Fruit fly (Drosophila melanogaster) whole organism, embryonic: ENCODE results near the gene CG10208.

Experiments used
- Antp ChIP-seq: fragments of 200-800 bp; sonication (Bioruptor generic); optimal IDR thresholded peaks from 3 replicates; lab custom pipeline; 2016; ENCODE audit warnings: missing biosample characterization, missing genetic modification characterization
- B-H1 ChIP-seq: fragments of 200-800 bp; sonication (Bioruptor generic); IDR thresholded peaks from 3 replicates; pipeline ENCODE4 v1.3.6; 2022; ENCODE audit warnings: missing biosample characterization, missing genetic modification characterization
- BtbVII ChIP-seq: fragments of 200-800 bp; sonication (Bioruptor generic); optimal IDR thresholded peaks from 3 replicates; lab custom pipeline; 2017; ENCODE audit warnings: missing biosample characterization, mild to moderate bottlenecking, missing genetic modification characterization
- CG10147 ChIP-seq: fragments of 200-800 bp; sonication (Bioruptor generic); optimal IDR thresholded peaks from 2 replicates; lab custom pipeline; 2019; ENCODE audit warnings: missing biosample characterization, mild to moderate bottlenecking, missing genetic modification characterization, moderate library complexity
- CG10431 ChIP-seq: fragments of 200-800 bp; sonication (Bioruptor generic); optimal IDR thresholded peaks from 3 replicates; lab custom pipeline; 2018; ENCODE audit warnings: missing biosample characterization, mild to moderate bottlenecking, missing genetic modification characterization
- CG10462 ChIP-seq: fragments of 200-800 bp; sonication (Bioruptor generic); optimal IDR thresholded peaks from 2 replicates; lab custom pipeline; 2016; ENCODE audit warnings: missing biosample characterization, missing genetic modification characterization
- CG11560 ChIP-seq: fragments of 200-800 bp; sonication (Bioruptor generic); IDR thresholded peaks from 3 replicates; pipeline ENCODE4 v1.3.6; 2022; ENCODE audit warnings: missing biosample characterization, missing genetic modification characterization
- CG1233 ChIP-seq: fragments of 200-800 bp; sonication (Bioruptor generic); optimal IDR thresholded peaks from 4 replicates; lab custom pipeline; 2018; ENCODE audit warnings: missing biosample characterization, mild to moderate bottlenecking, missing genetic modification characterization
- CG13287 ChIP-seq: fragments of 200-800 bp; sonication (Bioruptor generic); IDR thresholded peaks from 2 replicates; pipeline ENCODE4 v1.3.6; 2022; ENCODE audit warnings: missing biosample characterization, missing genetic modification characterization; ENCODE audit not compliant: partially characterized antibody
- CG14441 ChIP-seq: fragments of 200-800 bp; sonication (Bioruptor generic); IDR thresholded peaks from 2 replicates; pipeline ENCODE4 v1.3.6; 2022; ENCODE audit warnings: missing biosample characterization, missing genetic modification characterization
- CG15601 ChIP-seq: fragments of 200-800 bp; sonication (Bioruptor generic); optimal IDR thresholded peaks from 3 replicates; lab custom pipeline; 2019; ENCODE audit warnings: missing biosample characterization, mild to moderate bottlenecking, missing genetic modification characterization, moderate library complexity
- CG16815 ChIP-seq: fragments of 200-800 bp; sonication (Bioruptor generic); optimal IDR thresholded peaks from 3 replicates; lab custom pipeline; 2017; ENCODE audit warnings: missing biosample characterization, mild to moderate bottlenecking, missing genetic modification characterization
- CG18262 ChIP-seq: fragments of 200-800 bp; optimal IDR thresholded peaks from 3 replicates; lab custom pipeline; 2019; ENCODE audit warnings: missing biosample characterization, mild to moderate bottlenecking, missing genetic modification characterization, moderate library complexity
- CG18764 ChIP-seq: fragments of 200-800 bp; sonication (Bioruptor generic); optimal IDR thresholded peaks from 3 replicates; lab custom pipeline; 2016; ENCODE audit warnings: missing biosample characterization, missing genetic modification characterization
- CG2129 ChIP-seq: fragments of 200-800 bp; sonication (Bioruptor generic); IDR thresholded peaks from 2 replicates; pipeline ENCODE4 v1.3.6; 2022; ENCODE audit warnings: missing biosample characterization, missing genetic modification characterization; ENCODE audit not compliant: partially characterized antibody
- CG2678 ChIP-seq: fragments of 200-800 bp; sonication (Bioruptor generic); optimal IDR thresholded peaks from 3 replicates; lab custom pipeline; 2019; ENCODE audit warnings: missing biosample characterization, mild to moderate bottlenecking, missing genetic modification characterization, moderate library complexity
- CG30020 ChIP-seq: fragments of 200-800 bp; optimal IDR thresholded peaks from 2 replicates; lab custom pipeline; 2019; ENCODE audit warnings: missing biosample characterization, mild to moderate bottlenecking, missing genetic modification characterization, moderate library complexity
- CG4360 ChIP-seq: fragments of 200-800 bp; sonication (Bioruptor generic); IDR thresholded peaks from 2 replicates; pipeline ENCODE4 v1.3.6; 2022; ENCODE audit warnings: missing biosample characterization, missing genetic modification characterization
- CG4707 ChIP-seq: fragments of 200-800 bp; sonication (Bioruptor generic); optimal IDR thresholded peaks from 2 replicates; lab custom pipeline; 2018; ENCODE audit warnings: missing biosample characterization, mild to moderate bottlenecking, missing genetic modification characterization, moderate library complexity
- CG7987 ChIP-seq: fragments of 200-800 bp; sonication (Bioruptor generic); optimal IDR thresholded peaks from 2 replicates; lab custom pipeline; 2018; ENCODE audit warnings: missing biosample characterization, mild to moderate bottlenecking, missing genetic modification characterization, moderate library complexity
- CG8290 ChIP-seq, 3 experiments: fragments of 200-800 bp; sonication (Bioruptor generic); optimal IDR thresholded peaks; 2 replicates each; lab custom pipeline; 2016 to 2019; ENCODE audit warnings: missing biosample characterization in 3 of 3, missing genetic modification characterization in 3 of 3, mild to moderate bottlenecking in 2 of 3, moderate library complexity in 1 of 3
- CG8924 ChIP-seq: fragments of 200-800 bp; optimal IDR thresholded peaks from 3 replicates; lab custom pipeline; 2019; ENCODE audit warnings: missing biosample characterization, mild to moderate bottlenecking, missing genetic modification characterization, moderate library complexity
- CG9932 ChIP-seq: fragments of 200-800 bp; sonication (Bioruptor generic); IDR thresholded peaks from 2 replicates; pipeline ENCODE4 v1.3.6; 2022; ENCODE audit warnings: missing biosample characterization, missing genetic modification characterization
- CkIIα-i1 ChIP-seq: fragments of 200-800 bp; sonication (Bioruptor generic); IDR thresholded peaks from 2 replicates; pipeline ENCODE4 v1.3.6; 2022; ENCODE audit warnings: missing biosample characterization, missing genetic modification characterization
- Dek ChIP-seq: fragments of 200-800 bp; sonication (Bioruptor generic); optimal IDR thresholded peaks from 3 replicates; lab custom pipeline; 2019; ENCODE audit warnings: missing biosample characterization, mild to moderate bottlenecking, missing genetic modification characterization, moderate library complexity
- Ets65A ChIP-seq: fragments of 200-800 bp; sonication (Bioruptor generic); peaks from one replicate; lab custom pipeline; 2016; ENCODE audit warnings: missing biosample characterization, missing genetic modification characterization
- Hr51 ChIP-seq, 2 experiments: fragments of 200-800 bp; sonication (Bioruptor generic); optimal IDR thresholded peaks; 2 replicates in 1 of 2; 3 replicates in 1 of 2; lab custom pipeline; 2016 to 2018; ENCODE audit warnings: missing biosample characterization in 2 of 2, missing genetic modification characterization in 2 of 2, mild to moderate bottlenecking in 1 of 2, moderate library complexity in 1 of 2
- Hsf ChIP-seq: fragments of 200-800 bp; sonication (Bioruptor generic); optimal IDR thresholded peaks from 3 replicates; lab custom pipeline; 2016; ENCODE audit warnings: missing biosample characterization, missing genetic modification characterization
- Lpt ChIP-seq: fragments of >200 bp; optimal IDR thresholded peaks from 2 replicates; lab custom pipeline; 2018; ENCODE audit warnings: missing biosample characterization, missing genetic modification characterization
- Myb ChIP-seq: fragments of 200-800 bp; sonication (Bioruptor generic); optimal IDR thresholded peaks from 2 replicates; lab custom pipeline; 2016; ENCODE audit warnings: missing biosample characterization, missing genetic modification characterization
- Rx ChIP-seq: fragments of 200-800 bp; sonication (Bioruptor generic); IDR thresholded peaks from 2 replicates; pipeline ENCODE4 v1.3.6; 2022; ENCODE audit warnings: missing biosample characterization, missing genetic modification characterization
- Scr ChIP-seq: fragments of 200-800 bp; sonication (Bioruptor generic); IDR thresholded peaks from 2 replicates; pipeline ENCODE4 v1.3.6; 2022; ENCODE audit warnings: missing biosample characterization, missing genetic modification characterization; ENCODE audit not compliant: partially characterized antibody
- Six4 ChIP-seq: fragments of 200-800 bp; sonication (Bioruptor generic); optimal IDR thresholded peaks from 2 replicates; lab custom pipeline; 2016; ENCODE audit warnings: missing biosample characterization, missing genetic modification characterization
- Xbp1 ChIP-seq: fragments of 200-800 bp; sonication (Bioruptor generic); optimal IDR thresholded peaks from 3 replicates; lab custom pipeline; 2016; ENCODE audit warnings: missing biosample characterization, mild to moderate bottlenecking, missing genetic modification characterization
- ase ChIP-seq: fragments of 200-800 bp; sonication (Bioruptor generic); IDR thresholded peaks from 3 replicates; pipeline ENCODE4 v1.3.6; 2022; ENCODE audit warnings: missing biosample characterization, missing genetic modification characterization
- chm ChIP-seq: fragments of 200-800 bp; sonication (Bioruptor generic); IDR thresholded peaks from 2 replicates; pipeline ENCODE4 v1.3.6; 2022; ENCODE audit warnings: missing biosample characterization, missing genetic modification characterization
- chn ChIP-seq: fragments of 200-800 bp; sonication (Bioruptor generic); optimal IDR thresholded peaks from 2 replicates; lab custom pipeline; 2016; ENCODE audit warnings: missing biosample characterization, missing genetic modification characterization
- ci ChIP-seq: fragments of 200-800 bp; sonication (Bioruptor generic); IDR thresholded peaks from 3 replicates; pipeline ENCODE4 v1.3.6; 2022; ENCODE audit warnings: missing biosample characterization, missing genetic modification characterization
- crc ChIP-seq: fragments of 200-800 bp; sonication (Bioruptor generic); optimal IDR thresholded peaks from 2 replicates; lab custom pipeline; 2016; ENCODE audit warnings: missing biosample characterization, missing genetic modification characterization
- dysf ChIP-seq: fragments of 200-800 bp; sonication (Bioruptor generic); IDR thresholded peaks from 3 replicates; pipeline ENCODE4 v1.3.6; 2022; ENCODE audit warnings: missing biosample characterization, missing genetic modification characterization
- ewg ChIP-seq: fragments of 200-800 bp; sonication (Bioruptor generic); optimal IDR thresholded peaks from 3 replicates; lab custom pipeline; 2017; ENCODE audit warnings: mild to moderate bottlenecking, missing biosample characterization, missing genetic modification reagents, missing genetic modification characterization
- fd64A ChIP-seq: fragments of 200-800 bp; sonication (Bioruptor generic); optimal IDR thresholded peaks from 3 replicates; lab custom pipeline; 2018; ENCODE audit warnings: missing biosample characterization, mild to moderate bottlenecking, missing genetic modification characterization
- ftz-f1 ChIP-seq: fragments of 200-800 bp; sonication (Bioruptor generic); optimal IDR thresholded peaks from 2 replicates; lab custom pipeline; 2016; ENCODE audit warnings: missing biosample characterization, missing genetic modification characterization
- gro ChIP-seq: fragments of 200-800 bp; sonication (Bioruptor generic); optimal IDR thresholded peaks from 2 replicates; lab custom pipeline; 2016; ENCODE audit warnings: missing biosample characterization, missing genetic modification characterization
- inv ChIP-seq: fragments of 200-800 bp; sonication (Bioruptor generic); IDR thresholded peaks from 2 replicates; pipeline ENCODE4 v1.3.6; 2022; ENCODE audit warnings: missing biosample characterization, missing genetic modification characterization; ENCODE audit not compliant: partially characterized antibody
- ken ChIP-seq: fragments of 200-800 bp; sonication (Bioruptor generic); IDR thresholded peaks from 3 replicates; pipeline ENCODE4 v1.3.6; 2022; ENCODE audit warnings: missing biosample characterization, missing genetic modification characterization
- p53 ChIP-seq: fragments of 200-800 bp; sonication (Bioruptor generic); optimal IDR thresholded peaks from 2 replicates; lab custom pipeline; 2016; ENCODE audit warnings: missing biosample characterization, missing genetic modification characterization
- repo ChIP-seq: fragments of 200-800 bp; sonication (Bioruptor generic); optimal IDR thresholded peaks from 2 replicates; lab custom pipeline; 2016; ENCODE audit warnings: missing biosample characterization, missing genetic modification characterization
- stwl ChIP-seq: fragments of 200-800 bp; sonication (Bioruptor generic); optimal IDR thresholded peaks from 3 replicates; lab custom pipeline; 2018; ENCODE audit warnings: missing biosample characterization, mild to moderate bottlenecking, missing genetic modification characterization, moderate library complexity
- z ChIP-seq: fragments of 200-800 bp; sonication (Bioruptor generic); IDR thresholded peaks from 3 replicates; pipeline ENCODE4 v1.3.6; 2022; ENCODE audit warnings: missing biosample characterization, missing genetic modification characterization

The CG10208 gene

DNA sequence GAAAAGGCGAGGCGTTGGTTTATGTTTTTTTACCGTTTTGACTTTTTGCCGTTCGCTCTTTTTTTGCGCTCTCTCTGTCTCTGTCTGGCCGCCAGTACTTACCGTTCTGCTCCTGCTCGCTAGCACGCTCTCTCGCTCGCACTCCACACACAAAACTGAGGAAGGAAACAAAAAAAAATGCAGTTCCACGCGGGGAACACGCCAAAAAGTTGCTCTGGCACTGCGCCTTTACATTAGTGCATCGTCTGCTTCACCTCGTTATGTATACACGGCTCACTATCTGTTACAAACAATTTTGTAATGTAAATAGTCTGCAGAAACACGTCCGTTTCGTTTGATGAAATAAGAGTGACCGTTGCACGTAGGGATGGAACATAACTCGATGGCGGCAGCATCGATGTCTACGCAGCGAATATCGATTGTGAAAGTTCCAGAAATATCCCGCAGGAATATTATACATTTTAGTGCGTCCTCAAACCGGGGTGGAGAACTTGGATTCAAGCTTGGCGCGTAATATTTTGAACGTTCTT lies 45.0 kb upstream of the CG10208 start, which contains the start of the genes CG33111 and eIF4G2 (continued):
- peak; percentile 25 for TF ChIP-seq CG4707 (GFP tag; lab: Kevin White, UChicago)
- peak; percentile 98 for TF ChIP-seq ewg (GFP tag; lab: Kevin White, UChicago)
- peak; percentile 15 to 46 for TF ChIP-seq Hr51 (GFP tag; optimal IDR thresholded peaks at IDR 0.05; lab: Kevin White, UChicago)
- no peak for TF ChIP-seq B-H1
- no peak for TF ChIP-seq CG18764 (GFP tag; lab: Kevin White, UChicago)
- 0 out of 2 replicates have a peak, but pooled peaks have one; percentile 20 for TF ChIP-seq CG14441
- TF ChIP-seq CG4360 (GFP tag; lab: Robert Waterston, UW): 0 out of 2 replicates have a peak, but pooled peaks have one; percentile 12
- TF ChIP-seq CG1233 (GFP tag; lab: Kevin White, UChicago): peak; percentile 34
- TF ChIP-seq dysf (GFP tag; lab: Robert Waterston, UW): peak; percentile 6; the same call in 1 of the 3 replicates
- TF ChIP-seq CG8290 (GFP tag; optimal IDR thresholded peaks at IDR 0.05; lab: Kevin White, UChicago): peak; percentile 61
- peak in 1 of 2 experiments; percentile 77 for TF ChIP-seq CG8290 (tag; optimal IDR thresholded peaks at IDR 0.05; lab: Kevin White, UChicago)
- TF ChIP-seq CG8924 (tag; lab: Kevin White, UChicago): peak; percentile 60
- no peak for TF ChIP-seq fd64A (GFP tag; lab: Kevin White, UChicago)
- TF ChIP-seq Scr (GFP tag; lab: Robert Waterston, UW): peak; percentile 75
- peak; percentile 64 for TF ChIP-seq CG9932 (GFP tag; lab: Robert Waterston, UW)
- TF ChIP-seq CG10431 (GFP tag; lab: Kevin White, UChicago): peak; percentile 38
- TF ChIP-seq chm: peak; percentile 78
- TF ChIP-seq CG16815 (GFP tag; lab: Kevin White, UChicago): no peak
- peak; percentile 83 for TF ChIP-seq CG13287 (GFP tag; lab: Robert Waterston, UW)
- no peak for TF ChIP-seq ase (GFP tag; lab: Robert Waterston, UW)
- TF ChIP-seq CG10147: peak; percentile 28
- TF ChIP-seq CG2129: peak; percentile 51; the same call in 1 of the 2 replicates
- TF ChIP-seq inv: peak; percentile 85
- no peak for TF ChIP-seq Rx (GFP tag; lab: Robert Waterston, UW)
- peak; percentile 57 for TF ChIP-seq CG15601 (tag; lab: Kevin White, UChicago)
- peak; percentile 77 for TF ChIP-seq Myb (GFP tag; lab: Kevin White, UChicago)
- no peak for TF ChIP-seq Six4 (GFP tag; lab: Kevin White, UChicago)
- peak; percentile 64 for TF ChIP-seq ci (GFP tag; lab: Robert Waterston, UW)
- peak; percentile 69; the same call in 2 of the 3 replicates for TF ChIP-seq CG11560
- peak; percentile 17 for TF ChIP-seq ftz-f1 (GFP tag; lab: Kevin White, UChicago)
- TF ChIP-seq z: no peak
- TF ChIP-seq ken: peak; percentile 57; the same call in 1 of the 3 replicates
- peak; percentile 91 for TF ChIP-seq Ets65A (GFP tag; lab: Kevin White, UChicago)
- TF ChIP-seq crc (GFP tag; lab: Kevin White, UChicago): no peak
- peak; percentile 45 for TF ChIP-seq stwl (tag; lab: Kevin White, UChicago)
- TF ChIP-seq Antp (GFP tag; lab: Kevin White, UChicago): peak; percentile 41
- TF ChIP-seq Hsf: peak; percentile 65
- TF ChIP-seq CkIIα-i1 (GFP tag; lab: Robert Waterston, UW): no peak
- TF ChIP-seq CG10462 (GFP tag; lab: Kevin White, UChicago): no peak
- peak; percentile 31 for TF ChIP-seq p53 (GFP tag; lab: Kevin White, UChicago)
- TF ChIP-seq Lpt (GFP tag; lab: Kevin White, UChicago): no peak
- peak; percentile 33 for TF ChIP-seq BtbVII (GFP tag; lab: Kevin White, UChicago)
- TF ChIP-seq Dek (tag; lab: Kevin White, UChicago): peak; percentile 25
- TF ChIP-seq CG30020 (tag; lab: Kevin White, UChicago): peak; percentile 26
- peak; percentile 68 for TF ChIP-seq gro (GFP tag; lab: Kevin White, UChicago)
- peak; percentile 57 for TF ChIP-seq CG7987
- peak; percentile 15 for TF ChIP-seq chn (GFP tag; lab: Kevin White, UChicago)
- TF ChIP-seq repo (GFP tag; lab: Kevin White, UChicago): peak; percentile 14
- peak; percentile 18 for TF ChIP-seq CG2678
- TF ChIP-seq Xbp1 (GFP tag; lab: Kevin White, UChicago): peak; percentile 40
- TF ChIP-seq CG18262 (tag; lab: Kevin White, UChicago): no peak
